Worm (Caenorhabditis elegans) whole organism, early embryonic: ENCODE measurements around the gene bath-4.

Source experiments
- B0310.2 ChIP-seq: sonication (generic microtip); optimal IDR thresholded peaks from 2 replicates; lab custom pipeline; 2016; ENCODE audit warnings: mild to moderate bottlenecking, missing genetic modification characterization, missing compliant biosample characterization
- F13C5.2 ChIP-seq: sonication (generic microtip); optimal IDR thresholded peaks from 2 replicates; lab custom pipeline; 2017; ENCODE audit warnings: mild to moderate bottlenecking, missing genetic modification characterization, inconsistent platforms, missing compliant biosample characterization
- aly-1 ChIP-seq: sonication (generic microtip); optimal IDR thresholded peaks from 2 replicates; lab custom pipeline; 2016; ENCODE audit warnings: missing genetic modification characterization, missing compliant biosample characterization
- ama-1 ChIP-seq: fragments of 150-350 bp; optimal IDR thresholded peaks from 2 replicates; lab custom pipeline; 2014
- ceh-13 ChIP-seq: fragments of 200-800 bp; sonication (Bioruptor generic); optimal IDR thresholded peaks from 2 replicates; lab custom pipeline; 2018; ENCODE audit warnings: mild to moderate bottlenecking, missing genetic modification characterization, missing compliant biosample characterization
- ceh-36 ChIP-seq: sonication (generic microtip); optimal IDR thresholded peaks from 2 replicates; lab custom pipeline; 2016; ENCODE audit warnings: missing genetic modification characterization, inconsistent platforms, missing compliant biosample characterization
- ets-7 ChIP-seq: sonication (generic microtip); optimal IDR thresholded peaks from 2 replicates; lab custom pipeline; 2016; ENCODE audit warnings: missing genotype, missing genetic modification characterization, missing compliant biosample characterization
- flt-1 ChIP-seq: fragments of 200-800 bp; sonication (Bioruptor generic); IDR thresholded peaks from 2 replicates; pipeline ENCODE4 v1.3.6; 2022; ENCODE audit warnings: missing genetic modification characterization, missing compliant biosample characterization
- hmbx-1 ChIP-seq: sonication (generic microtip); optimal IDR thresholded peaks from 2 replicates; lab custom pipeline; 2016; ENCODE audit warnings: mild to moderate bottlenecking, missing genetic modification characterization, missing compliant biosample characterization
- hmg-4 ChIP-seq: fragments of 200-800 bp; sonication (Bioruptor generic); optimal IDR thresholded peaks from 2 replicates; lab custom pipeline; 2018; ENCODE audit warnings: mild to moderate bottlenecking, missing genetic modification characterization, missing compliant biosample characterization
- hnd-1 ChIP-seq: sonication (generic microtip); optimal IDR thresholded peaks from 2 replicates; lab custom pipeline; 2016; ENCODE audit warnings: missing genetic modification characterization, missing compliant biosample characterization
- pes-1 ChIP-seq: fragments of 200-800 bp; sonication (Bioruptor generic); IDR thresholded peaks from 2 replicates; pipeline ENCODE4 v1.3.6; 2022; ENCODE audit warnings: missing genetic modification reagents, missing genetic modification characterization, missing compliant biosample characterization
- scrt-1 ChIP-seq: fragments of 200-800 bp; sonication (Bioruptor generic); IDR thresholded peaks from 2 replicates; pipeline ENCODE4 v1.3.6; 2022; ENCODE audit warnings: missing genetic modification characterization, missing compliant biosample characterization
- sea-1 ChIP-seq: fragments of 200-800 bp; sonication (Bioruptor generic); conservative IDR thresholded peaks from 2 replicates; pipeline ENCODE4 v1.3.6; 2022; ENCODE audit warnings: missing genetic modification characterization, missing compliant biosample characterization
- tbx-11 ChIP-seq: fragments of 200-800 bp; sonication (Bioruptor generic); IDR thresholded peaks from 2 replicates; pipeline ENCODE4 v1.3.6; 2022; ENCODE audit warnings: missing genetic modification characterization, missing compliant biosample characterization
- tbx-37 ChIP-seq: fragments of 200-800 bp; sonication (Bioruptor generic); conservative IDR thresholded peaks from 2 replicates; pipeline ENCODE4 v1.3.6; 2022; ENCODE audit warnings: missing genetic modification reagents, missing genetic modification characterization, missing compliant biosample characterization
- tra-4 ChIP-seq: sonication (generic microtip); optimal IDR thresholded peaks from 2 replicates; lab custom pipeline; 2017; ENCODE audit warnings: missing genetic modification characterization, missing compliant biosample characterization

bath-4 gene

ce11 chrII:1926162-1926561 is 8.4 kb upstream of the bath-4 start, which contains the start of gene F52C6.2:
Gene F52C6.2, plus strand, starts transcription at chrII:1926462.
- TF ChIP-seq F13C5.2 (no peak), ceh-36 (no peak), tra-4 (no peak), ceh-13 (GFP tag; lab: Kevin White, UChicago) (no peak), pes-1 (GFP tag; lab: Robert Waterston, UW) (no peak), tbx-37 (GFP tag; lab: Robert Waterston, UW) (no peak), sea-1 (no peak), aly-1 (tag; lab: Kevin White, UChicago) (no peak)

DNA sequence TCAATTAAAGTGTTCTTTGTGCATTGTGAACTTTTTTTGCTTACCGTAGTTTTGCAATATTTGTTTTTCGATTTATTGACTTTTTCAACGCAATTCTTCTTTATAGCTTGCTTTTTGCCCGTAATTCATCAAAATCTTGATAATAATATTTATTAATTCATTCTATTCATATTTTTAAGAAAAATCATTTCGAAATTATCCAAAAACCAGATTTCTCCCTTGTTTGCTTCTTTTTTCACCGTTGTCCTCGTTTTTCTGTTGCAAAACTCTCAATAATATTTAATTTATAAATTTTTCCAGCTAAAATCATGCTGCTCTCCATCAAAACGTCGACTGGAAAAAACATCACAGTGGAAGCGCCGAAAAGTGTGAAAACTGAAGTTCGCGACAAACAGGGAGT is 6.7 kb upstream of the bath-4 start, which contains the start of gene F52C6.3:
Gene F52C6.3, plus strand, starts transcription at position 301 of the 400 bp plus-strand sequence.
- TF ChIP-seq hmg-4 (no peak), aly-1 (tag; lab: Kevin White, UChicago) (no peak), ceh-36 (no peak), F13C5.2 (no peak), ceh-13 (GFP tag; lab: Kevin White, UChicago) (no peak), hnd-1 (tag; lab: Kevin White, UChicago) (no peak), tra-4 (no peak), ets-7 (tag; lab: Kevin White, UChicago) (no peak), pes-1 (GFP tag; lab: Robert Waterston, UW) (no peak), tbx-11 (GFP tag; lab: Robert Waterston, UW) (no peak), scrt-1 (GFP tag; lab: Robert Waterston, UW) (no peak), tbx-37 (GFP tag; lab: Robert Waterston, UW) (no peak), flt-1 (GFP tag; lab: Robert Waterston, UW) (no peak)

DNA sequence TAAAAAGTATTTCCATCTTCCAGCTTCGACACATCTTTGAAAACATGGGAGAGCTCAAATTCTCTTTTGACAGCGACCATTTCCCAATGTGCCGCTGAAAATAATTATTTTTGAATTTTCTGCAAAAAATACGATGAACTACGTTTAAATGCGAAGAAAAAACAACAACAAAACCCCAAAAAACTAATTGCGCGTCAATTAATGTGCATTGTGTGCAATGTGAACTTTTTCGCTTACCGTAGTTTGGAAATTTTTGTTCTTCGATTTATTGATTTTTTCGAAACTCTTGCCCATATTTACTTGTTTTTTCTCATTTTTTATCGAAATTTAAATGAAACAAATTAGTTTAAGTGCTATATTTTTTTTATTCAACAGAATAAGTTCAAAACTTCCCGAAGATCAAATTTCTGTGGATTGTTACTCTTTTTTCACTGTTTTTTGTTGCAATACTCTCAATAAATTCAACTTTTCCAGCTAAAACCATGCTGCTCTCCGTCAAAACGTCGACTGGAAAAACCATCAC is 5.0 kb upstream of the bath-4 start, which contains the start of the genes bath-2 and F52C6.4:
Gene bath-2, minus strand, starts transcription at position 101 of the 523 bp plus-strand sequence.
Gene F52C6.4, plus strand, starts transcription at position 473 of the 523 bp plus-strand sequence.
- TF ChIP-seq ceh-36, result no peak
- no peak for TF ChIP-seq B0310.2 (tag; lab: Kevin White, UChicago)
- TF ChIP-seq flt-1 (GFP tag; lab: Robert Waterston, UW), result no peak
- no peak for TF ChIP-seq hmg-4
- no peak for TF ChIP-seq sea-1
- TF ChIP-seq ets-7 (tag; lab: Kevin White, UChicago), result no peak
- TF ChIP-seq tra-4, result no peak

DNA sequence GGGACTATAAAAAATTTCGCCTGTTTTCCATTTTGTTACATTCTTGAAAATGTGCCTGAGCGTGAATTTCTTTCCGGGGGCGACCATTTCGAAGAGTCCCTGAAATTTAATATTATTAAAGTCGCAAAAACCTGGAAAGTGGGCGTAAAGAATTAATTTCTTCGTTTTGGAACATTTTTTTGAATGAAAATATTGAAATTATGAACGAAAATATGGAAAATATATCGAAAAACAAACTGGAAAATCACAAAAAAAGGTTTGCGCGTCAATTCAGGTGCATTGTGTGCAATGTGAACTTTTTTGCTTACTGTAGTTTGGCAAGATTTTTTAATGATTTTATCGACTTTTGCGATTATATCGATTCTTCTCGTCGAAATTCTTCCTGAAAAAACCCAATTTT is 3.3 kb upstream of the bath-4 start, which contains the start of gene bath-7:
Gene bath-7, minus strand, starts transcription at position 101 of the 400 bp plus-strand sequence.
- TF ChIP-seq sea-1 (no peak), ceh-13 (GFP tag; lab: Kevin White, UChicago) (no peak), hmg-4 (no peak), pes-1 (GFP tag; lab: Robert Waterston, UW) (no peak), hmbx-1 (tag; lab: Kevin White, UChicago) (no peak)

DNA sequence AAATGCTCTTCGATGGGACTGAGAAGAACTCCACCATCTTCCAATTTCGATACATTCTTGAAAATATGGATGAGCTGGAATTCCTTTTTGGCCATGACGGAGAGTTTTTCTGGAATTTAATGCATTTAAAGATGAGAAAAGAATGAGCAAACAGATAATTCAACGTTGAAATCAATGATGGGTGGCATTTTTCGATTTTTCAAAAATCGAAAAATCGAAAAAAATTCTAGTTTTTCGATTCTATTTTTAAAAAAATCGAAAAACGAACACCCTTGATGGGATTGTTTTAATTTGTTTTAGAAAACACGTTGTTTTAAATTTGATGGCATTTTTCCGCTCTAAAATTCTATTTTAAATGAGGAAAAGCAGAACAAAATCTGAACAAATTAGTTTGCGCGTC is 5.0 kb downstream of the bath-4 start, which contains the start of gene math-31:
Gene math-31, minus strand, starts transcription at position 101 of the 400 bp plus-strand sequence.
- TF ChIP-seq hmbx-1 (tag; lab: Kevin White, UChicago) (no peak), aly-1 (tag; lab: Kevin White, UChicago) (no peak), B0310.2 (tag; lab: Kevin White, UChicago) (no peak)

ce11 chrII:1905104-1905503 is 12.7 kb downstream of the bath-4 start, which contains the start of gene math-22:
Gene math-22, plus strand, starts transcription at chrII:1905404.
- TF ChIP-seq aly-1 (tag; lab: Kevin White, UChicago) (no peak), hmbx-1 (tag; lab: Kevin White, UChicago) (no peak), scrt-1 (GFP tag; lab: Robert Waterston, UW) (no peak), ets-7 (tag; lab: Kevin White, UChicago) (no peak), tbx-11 (GFP tag; lab: Robert Waterston, UW) (no peak), pes-1 (GFP tag; lab: Robert Waterston, UW) (no peak), B0310.2 (tag; lab: Kevin White, UChicago) (no peak), ceh-36 (no peak), ceh-13 (GFP tag; lab: Kevin White, UChicago) (no peak), ama-1 (lab: Kevin White, UChicago) (no peak), hnd-1 (tag; lab: Kevin White, UChicago) (no peak), hmg-4 (no peak), flt-1 (GFP tag; lab: Robert Waterston, UW) (no peak), F13C5.2 (no peak), tbx-37 (GFP tag; lab: Robert Waterston, UW) (no peak), sea-1 (no peak)

- TF ChIP-seq B0310.2 (tag; lab: Kevin White, UChicago) (no peak), flt-1 (GFP tag; lab: Robert Waterston, UW) (no peak), sea-1 (no peak), hmbx-1 (tag; lab: Kevin White, UChicago) (no peak), tbx-11 (GFP tag; lab: Robert Waterston, UW) (no peak), hnd-1 (tag; lab: Kevin White, UChicago) (no peak), hmg-4 (no peak), ets-7 (tag; lab: Kevin White, UChicago) (no peak), ceh-36 (no peak)
Observed at ce11 chrII:1901981-1902380, 15.8 kb downstream of the bath-4 start, which contains the start of gene math-23. Gene math-23, plus strand, starts transcription at chrII:1902281.

ce11 chrII:1899934-1900333 is 17.8 kb downstream of the bath-4 start, which contains the start of gene math-24:
Gene math-24, plus strand, starts transcription at chrII:1900234.
- TF ChIP-seq hnd-1 (tag; lab: Kevin White, UChicago), result no peak
- no peak for TF ChIP-seq B0310.2 (tag; lab: Kevin White, UChicago)
- TF ChIP-seq pes-1 (GFP tag; lab: Robert Waterston, UW), result no peak
- TF ChIP-seq tra-4, result no peak
